Worm (Caenorhabditis elegans) whole organism, midembryonic: ENCODE measurements around the gene C17H12.8.

Experiments
- cog-1 ChIP-seq: sonication (generic microtip); optimal IDR thresholded peaks from 2 replicates; lab custom pipeline; 2016; ENCODE audit warnings: missing genetic modification characterization, missing compliant biosample characterization
- ref-1 ChIP-seq: fragments of 200-800 bp; sonication (Bioruptor generic); conservative IDR thresholded peaks from 2 replicates; pipeline ENCODE4 v1.3.6; 2022; ENCODE audit warnings: missing genetic modification reagents, missing genetic modification characterization, missing compliant biosample characterization
- ztf-29 ChIP-seq: fragments of 200-800 bp; sonication (Bioruptor generic); IDR thresholded peaks from 2 replicates; pipeline ENCODE4 v1.3.6; 2022; ENCODE audit warnings: missing genetic modification reagents, missing genetic modification characterization, missing compliant biosample characterization

DNA sequence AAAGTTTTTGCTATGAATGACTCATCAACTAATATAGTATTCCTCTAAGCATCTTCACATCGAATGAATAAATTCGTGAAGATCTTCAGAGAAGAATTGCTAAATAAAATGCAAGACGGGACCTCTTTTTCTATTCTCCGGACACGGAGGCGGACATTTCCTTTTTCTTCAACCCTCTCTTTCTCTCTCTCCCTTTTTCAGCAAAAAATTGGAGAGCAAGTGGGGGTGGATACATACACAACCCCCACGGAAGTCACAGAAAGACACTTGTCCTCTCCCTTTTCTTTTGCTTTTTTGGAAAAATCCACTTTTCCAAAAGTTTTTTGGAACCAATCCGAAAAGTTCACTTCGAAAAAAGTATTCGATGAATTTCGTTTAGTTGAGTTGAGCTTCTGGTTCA is 16.2 kb downstream of the C17H12.8 start:
- TF ChIP-seq cog-1 (tag; lab: Kevin White, UChicago) (no peak), ref-1 (GFP tag; lab: Robert Waterston, UW) (no peak), ztf-29 (no peak)
